Fruit fly (Drosophila melanogaster): ENCODE data around the gene CG9981.

DNA sequence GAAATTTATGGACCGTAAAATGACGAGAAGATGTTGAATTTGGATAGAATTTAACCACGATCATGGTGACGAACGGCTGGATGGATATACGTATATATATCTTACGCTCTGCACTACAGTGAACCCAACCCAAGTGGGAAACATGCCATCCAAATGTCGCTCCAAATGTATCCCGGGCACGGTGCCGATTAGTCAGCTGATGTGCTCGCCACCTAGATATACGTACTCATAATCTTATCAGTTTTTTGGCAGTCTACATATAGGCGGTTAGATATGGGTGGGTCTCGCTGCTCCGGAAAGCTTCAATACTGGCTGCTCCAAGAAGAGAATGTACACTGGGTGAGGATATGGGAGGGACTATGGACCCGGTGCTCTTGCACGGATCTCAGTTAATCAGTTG is 1.2 kb upstream of the CG9981 start:
- TF ChIP-seq pan (optimal IDR thresholded peaks at IDR 0.05) (no peak), N (GFP tag; optimal IDR thresholded peaks at IDR 0.05) (no peak), CG9705 (GFP tag; optimal IDR thresholded peaks at IDR 0.05) (no peak), CG32264 (GFP tag; optimal IDR thresholded peaks at IDR 0.05) (no peak), GATAd (GFP tag; optimal IDR thresholded peaks at IDR 0.05) (no peak), Hr83 (GFP tag; optimal IDR thresholded peaks at IDR 0.05; ENCODE audit: poor library complexity, severe bottlenecking) (no peak), OdsH (GFP tag; optimal IDR thresholded peaks at IDR 0.05) (no peak), Hnf4 (GFP tag; optimal IDR thresholded peaks at IDR 0.05) (no peak), Myc (optimal IDR thresholded peaks at IDR 0.05) (no peak), Hr78 (GFP tag; optimal IDR thresholded peaks at IDR 0.05) (no peak)
